Fruit fly (Drosophila melanogaster) whole organism, embryonic: ENCODE results near the gene Spt20.
A peak's percentile ranks its signal among the peaks of the same experiment; 100 is the strongest.

Experiments used
- Asciz ChIP-seq: fragments of 200-800 bp; sonication (Bioruptor generic); optimal IDR thresholded peaks from 2 replicates; lab custom pipeline; 2017; ENCODE audit warnings: missing biosample characterization, mild to moderate bottlenecking, missing genetic modification characterization, missing genetic modification reagents
- Atf6 ChIP-seq: fragments of 200-800 bp; sonication (Bioruptor generic); IDR thresholded peaks from 2 replicates; pipeline ENCODE4 v1.3.6; 2022; ENCODE audit warnings: missing biosample characterization, missing genetic modification characterization
- Awh ChIP-seq: fragments of 200-800 bp; sonication (Bioruptor generic); IDR thresholded peaks from 2 replicates; pipeline ENCODE4, ENCODE4 v1.3.6; 2022; ENCODE audit warnings: missing biosample characterization, missing genetic modification characterization
- BtbVII ChIP-seq: fragments of 200-800 bp; sonication (Bioruptor generic); optimal IDR thresholded peaks from 3 replicates; lab custom pipeline; 2017; ENCODE audit warnings: missing biosample characterization, mild to moderate bottlenecking, missing genetic modification characterization
- CG11093 ChIP-seq: fragments of 200-800 bp; sonication (Bioruptor generic); IDR thresholded peaks from 3 replicates; pipeline ENCODE4 v1.3.6; 2022; ENCODE audit warnings: missing biosample characterization, missing genetic modification characterization
- CG11456 ChIP-seq: fragments of 200-800 bp; sonication (Bioruptor generic); IDR thresholded peaks from 3 replicates; pipeline ENCODE4 v1.3.6; 2022; ENCODE audit warnings: missing biosample characterization, missing genetic modification characterization
- CG12104 ChIP-seq: fragments of 200-800 bp; sonication (Bioruptor generic); optimal IDR thresholded peaks from 3 replicates; lab custom pipeline; 2016; ENCODE audit warnings: missing biosample characterization, missing genetic modification characterization
- CG12155 ChIP-seq: fragments of 200-800 bp; sonication (Bioruptor generic); optimal IDR thresholded peaks from 3 replicates; lab custom pipeline; 2016; ENCODE audit warnings: missing biosample characterization, missing genetic modification characterization
- CG12219 ChIP-seq: fragments of 200-800 bp; sonication (Bioruptor generic); optimal IDR thresholded peaks from 3 replicates; lab custom pipeline; 2018; ENCODE audit warnings: missing biosample characterization, mild to moderate bottlenecking, missing genetic modification characterization
- CG12942 ChIP-seq: fragments of 200-800 bp; sonication (Bioruptor generic); optimal IDR thresholded peaks from 3 replicates; lab custom pipeline; 2016; ENCODE audit warnings: missing biosample characterization, missing genetic modification characterization
- CG14050 ChIP-seq: fragments of 200-800 bp; sonication (Bioruptor generic); IDR thresholded peaks from 3 replicates; pipeline ENCODE4 v1.3.6; 2022; ENCODE audit warnings: missing biosample characterization, missing genetic modification characterization
- CG15073 ChIP-seq: fragments of 200-800 bp; sonication (Bioruptor generic); optimal IDR thresholded peaks from 2 replicates; lab custom pipeline; 2016; ENCODE audit warnings: missing biosample characterization, missing genetic modification characterization
- CG15514 ChIP-seq: fragments of 200-800 bp; sonication (Bioruptor generic); optimal IDR thresholded peaks from 3 replicates; lab custom pipeline; 2017; ENCODE audit warnings: missing biosample characterization, missing genetic modification characterization, mild to moderate bottlenecking, moderate library complexity, missing genetic modification reagents
- CG16815 ChIP-seq: fragments of 200-800 bp; sonication (Bioruptor generic); optimal IDR thresholded peaks from 3 replicates; lab custom pipeline; 2017; ENCODE audit warnings: missing biosample characterization, mild to moderate bottlenecking, missing genetic modification characterization
- CG1792 ChIP-seq: fragments of 200-800 bp; sonication (Bioruptor generic); optimal IDR thresholded peaks from 2 replicates; lab custom pipeline; 2016; ENCODE audit warnings: missing biosample characterization, missing genetic modification characterization
- CG18011 ChIP-seq: fragments of 200-800 bp; sonication (Bioruptor generic); optimal IDR thresholded peaks from 2 replicates; lab custom pipeline; 2017; ENCODE audit warnings: missing biosample characterization, missing genetic modification characterization, mild to moderate bottlenecking, moderate library complexity, missing genotype
- CG30431 ChIP-seq: fragments of 200-800 bp; sonication (Bioruptor generic); optimal IDR thresholded peaks from 2 replicates; lab custom pipeline; 2017; ENCODE audit warnings: missing biosample characterization, missing genetic modification characterization
- CG32767 ChIP-seq: fragments of 200-800 bp; sonication (Bioruptor generic); IDR thresholded peaks from 2 replicates; pipeline ENCODE4 v1.3.6; 2022; ENCODE audit warnings: missing biosample characterization, missing genetic modification characterization
- CG4328 ChIP-seq: fragments of 200-800 bp; sonication (Bioruptor generic); optimal IDR thresholded peaks from 3 replicates; lab custom pipeline; 2017; ENCODE audit warnings: missing biosample characterization, missing genetic modification reagents, missing genetic modification characterization
- CG43689 ChIP-seq: fragments of 200-800 bp; sonication (Bioruptor generic); IDR thresholded peaks from 2 replicates; pipeline ENCODE4 v1.3.6; 2022; ENCODE audit warnings: missing biosample characterization, missing genetic modification characterization
- CG4617 ChIP-seq: fragments of 200-800 bp; sonication (Bioruptor generic); optimal IDR thresholded peaks from 3 replicates; lab custom pipeline; 2016; ENCODE audit warnings: missing biosample characterization, missing genetic modification characterization, borderline replicate concordance
- CG7357 ChIP-seq: fragments of 200-800 bp; sonication (Bioruptor generic); IDR thresholded peaks from 3 replicates; pipeline ENCODE4 v1.3.6; 2022; ENCODE audit warnings: missing biosample characterization, missing genetic modification characterization
- CG8944 ChIP-seq: fragments of 200-800 bp; sonication (Bioruptor generic); optimal IDR thresholded peaks from 3 replicates; lab custom pipeline; 2016; ENCODE audit warnings: missing biosample characterization, missing genetic modification characterization
- CG9932 ChIP-seq: fragments of 200-800 bp; sonication (Bioruptor generic); IDR thresholded peaks from 2 replicates; pipeline ENCODE4 v1.3.6; 2022; ENCODE audit warnings: missing biosample characterization, missing genetic modification characterization
- CrebB ChIP-seq: fragments of 200-800 bp; sonication (Bioruptor generic); optimal IDR thresholded peaks from 3 replicates; lab custom pipeline; 2018; ENCODE audit warnings: missing biosample characterization, mild to moderate bottlenecking, missing genetic modification characterization
- Deaf1 ChIP-seq: fragments of 200-800 bp; optimal IDR thresholded peaks from 3 replicates; lab custom pipeline; 2019; ENCODE audit warnings: missing biosample characterization, mild to moderate bottlenecking, missing genetic modification characterization, moderate library complexity
- Dfd ChIP-seq, 2 experiments: fragments of >200 bp; optimal IDR thresholded peaks; 2 replicates each; lab custom pipeline; 2017; ENCODE audit warnings: missing biosample characterization in 2 of 2, missing genetic modification characterization in 2 of 2
- Dip3 ChIP-seq: fragments of 200-800 bp; sonication (Bioruptor generic); optimal IDR thresholded peaks from 3 replicates; lab custom pipeline; 2016; ENCODE audit warnings: missing biosample characterization, missing genetic modification characterization
- Dp ChIP-seq: fragments of 200-800 bp; sonication (Bioruptor generic); optimal IDR thresholded peaks from 2 replicates; lab custom pipeline; 2018; ENCODE audit warnings: missing biosample characterization, mild to moderate bottlenecking, missing genetic modification characterization, moderate library complexity
- Elba2 ChIP-seq: fragments of 200-800 bp; sonication (Bioruptor generic); optimal IDR thresholded peaks from 3 replicates; lab custom pipeline; 2016; ENCODE audit warnings: missing biosample characterization, missing genetic modification characterization
- Fer3 ChIP-seq: fragments of 200-800 bp; sonication (Bioruptor generic); optimal IDR thresholded peaks from 2 replicates; lab custom pipeline; 2018; ENCODE audit warnings: missing biosample characterization, mild to moderate bottlenecking, missing genetic modification characterization, moderate library complexity
- Gsc ChIP-seq: fragments of 200-800 bp; sonication (Bioruptor generic); IDR thresholded peaks from 2 replicates; pipeline ENCODE4 v1.3.6; 2022; ENCODE audit warnings: missing biosample characterization, missing genetic modification characterization
- Hr3 ChIP-seq: fragments of 200-800 bp; sonication (Bioruptor generic); optimal IDR thresholded peaks from 3 replicates; lab custom pipeline; 2016; ENCODE audit warnings: missing biosample characterization, missing genetic modification characterization
- Hr39 ChIP-seq: fragments of >200 bp; optimal IDR thresholded peaks from 2 replicates; lab custom pipeline; 2017
- Lpt ChIP-seq: fragments of >200 bp; optimal IDR thresholded peaks from 2 replicates; lab custom pipeline; 2018; ENCODE audit warnings: missing biosample characterization, missing genetic modification characterization
- MTF-1 ChIP-seq: fragments of 200-800 bp; sonication (Bioruptor generic); optimal IDR thresholded peaks from 2 replicates; lab custom pipeline; 2018; ENCODE audit warnings: missing biosample characterization, mild to moderate bottlenecking, missing genetic modification characterization, borderline replicate concordance
- Neu2 ChIP-seq: fragments of 200-800 bp; sonication (Bioruptor generic); optimal IDR thresholded peaks from 3 replicates; lab custom pipeline; 2016; ENCODE audit warnings: missing biosample characterization, missing genetic modification characterization, borderline replicate concordance
- Scr ChIP-seq: fragments of 200-800 bp; sonication (Bioruptor generic); IDR thresholded peaks from 2 replicates; pipeline ENCODE4 v1.3.6; 2022; ENCODE audit warnings: missing biosample characterization, missing genetic modification characterization; ENCODE audit not compliant: partially characterized antibody
- Sry-δ ChIP-seq: fragments of 200-800 bp; sonication (Bioruptor generic); optimal IDR thresholded peaks from 2 replicates; lab custom pipeline; 2016; ENCODE audit warnings: missing biosample characterization, missing genetic modification characterization
- Usf ChIP-seq: fragments of 200-800 bp; sonication (Bioruptor generic); optimal IDR thresholded peaks from 2 replicates; lab custom pipeline; 2017; ENCODE audit warnings: missing genotype, missing biosample characterization, missing genetic modification characterization
- al ChIP-seq: fragments of 200-800 bp; sonication (Bioruptor generic); IDR thresholded peaks from 2 replicates; pipeline ENCODE4 v1.3.6; 2022; ENCODE audit warnings: missing biosample characterization, missing genetic modification characterization
- ash1 ChIP-seq: fragments of 200-800 bp; sonication (Bioruptor generic); optimal IDR thresholded peaks from 2 replicates; lab custom pipeline; 2018; ENCODE audit warnings: missing biosample characterization, mild to moderate bottlenecking, missing genetic modification characterization
- bcd ChIP-seq: fragments of 200-800 bp; sonication (Bioruptor generic); optimal IDR thresholded peaks from 2 replicates; lab custom pipeline; 2017; ENCODE audit warnings: missing biosample characterization, mild to moderate bottlenecking, missing genetic modification characterization
- dpn ChIP-seq, 2 experiments: fragments of 200-800 bp; sonication (Bioruptor generic); optimal IDR thresholded peaks; 3 replicates each; lab custom pipeline; 2016; ENCODE audit warnings: missing biosample characterization in 2 of 2, missing genetic modification characterization in 2 of 2
- ems ChIP-seq: fragments of 200-800 bp; sonication (Bioruptor generic); optimal IDR thresholded peaks from 3 replicates; lab custom pipeline; 2016; ENCODE audit warnings: missing biosample characterization, missing genetic modification characterization
- ewg ChIP-seq: fragments of 200-800 bp; sonication (Bioruptor generic); optimal IDR thresholded peaks from 3 replicates; lab custom pipeline; 2017; ENCODE audit warnings: mild to moderate bottlenecking, missing biosample characterization, missing genetic modification reagents, missing genetic modification characterization
- eyg ChIP-seq: fragments of 200-800 bp; sonication (Bioruptor generic); optimal IDR thresholded peaks from 3 replicates; lab custom pipeline; 2016; ENCODE audit warnings: missing biosample characterization, missing genetic modification characterization
- gcm ChIP-seq: fragments of 200-800 bp; sonication (Bioruptor generic); optimal IDR thresholded peaks from 2 replicates; lab custom pipeline; 2019; ENCODE audit warnings: missing biosample characterization, mild to moderate bottlenecking, missing genetic modification characterization, moderate library complexity
- sqz ChIP-seq: fragments of 200-800 bp; sonication (Bioruptor generic); optimal IDR thresholded peaks from 3 replicates; lab custom pipeline; 2018; ENCODE audit warnings: missing biosample characterization, mild to moderate bottlenecking, missing genetic modification characterization
- tio ChIP-seq: fragments of 200-800 bp; sonication (Bioruptor generic); optimal IDR thresholded peaks from 2 replicates; lab custom pipeline; 2017; ENCODE audit warnings: missing biosample characterization, missing genetic modification characterization, inconsistent platforms
- vvl ChIP-seq: fragments of 200-800 bp; sonication (Bioruptor generic); IDR thresholded peaks from 2 replicates; pipeline ENCODE4 v1.3.6; 2022; ENCODE audit warnings: missing biosample characterization, missing genetic modification characterization
- wor ChIP-seq: fragments of 200-800 bp; sonication (Bioruptor generic); IDR thresholded peaks from 2 replicates; pipeline ENCODE4 v1.3.6; 2022; ENCODE audit warnings: missing biosample characterization, missing genetic modification characterization

Gene Spt20

DNA sequence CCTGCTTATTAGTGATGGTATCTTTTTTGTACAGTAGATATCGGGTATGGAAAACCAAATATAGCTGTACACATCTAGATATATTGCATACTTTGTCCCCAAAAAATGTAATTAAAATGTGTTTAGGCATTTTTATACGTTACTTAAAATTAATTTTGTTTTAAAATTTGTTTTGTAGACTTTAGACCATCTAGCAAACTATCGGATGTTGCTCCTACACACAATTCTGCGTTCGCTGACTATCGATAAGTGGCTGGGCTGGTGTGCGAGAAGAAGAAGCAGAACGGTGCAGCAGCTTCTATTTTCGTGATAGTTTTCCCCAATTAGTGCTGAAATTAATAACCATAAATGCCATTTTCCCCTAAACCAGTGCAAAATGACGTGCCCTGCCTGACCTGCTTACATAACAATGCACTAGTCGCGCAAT is 10.6 kb downstream of the Spt20 start, which contains the start of the genes Vps36 and Liprin-beta (continued):
- TF ChIP-seq CG4328 (GFP tag; lab: Kevin White, UChicago) (no peak), CG4617 (GFP tag; lab: Kevin White, UChicago) (peak; percentile 97), tio (GFP tag; lab: Kevin White, UChicago) (no peak), CG14050 (GFP tag; lab: Robert Waterston, UW) (peak; percentile 76), Dip3 (GFP tag; lab: Kevin White, UChicago) (peak; percentile 94), al (GFP tag; lab: Robert Waterston, UW) (peak; percentile 86), CrebB (peak; percentile 48), CG15073 (GFP tag; lab: Kevin White, UChicago) (peak; percentile 26), Elba2 (peak; percentile 90), sqz (GFP tag; lab: Kevin White, UChicago) (no peak), Awh (GFP tag; lab: Robert Waterston, UW) (peak; percentile 68), Sry-δ (GFP tag; lab: Kevin White, UChicago) (peak; percentile 100), ash1 (GFP tag; lab: Kevin White, UChicago) (no peak), CG12155 (GFP tag; lab: Kevin White, UChicago) (peak; percentile 89), Deaf1 (tag; lab: Kevin White, UChicago) (no peak), ems (GFP tag; lab: Kevin White, UChicago) (peak; percentile 77), dpn (GFP tag; optimal IDR thresholded peaks at IDR 0.05; lab: Kevin White, UChicago) (peak; percentile 92 to 94), Asciz (GFP tag; lab: Kevin White, UChicago) (no peak), Dfd (GFP tag; optimal IDR thresholded peaks at IDR 0.05; lab: Kevin White, UChicago) (no peak), CG12219 (GFP tag; lab: Kevin White, UChicago) (no peak), CG18011 (GFP tag; lab: Kevin White, UChicago) (peak; percentile 75), CG16815 (GFP tag; lab: Kevin White, UChicago) (peak; percentile 87), CG43689 (GFP tag; lab: Robert Waterston, UW) (peak; percentile 72), CG7357 (peak; percentile 77; the same call in 1 of the 3 replicates), CG8944 (GFP tag; lab: Kevin White, UChicago) (peak; percentile 94), CG1792 (peak; percentile 81), Hr39 (lab: Kevin White, UChicago) (no peak), CG11456 (GFP tag; lab: Robert Waterston, UW) (peak; percentile 85), CG9932 (GFP tag; lab: Robert Waterston, UW) (peak; percentile 97), Scr (GFP tag; lab: Robert Waterston, UW) (peak; percentile 99), CG11093 (GFP tag; lab: Robert Waterston, UW) (peak; percentile 87), wor (GFP tag; lab: Robert Waterston, UW) (peak; percentile 84), CG12942 (GFP tag; lab: Kevin White, UChicago) (peak; percentile 91), Usf (peak; percentile 77), CG12104 (GFP tag; lab: Kevin White, UChicago) (peak; percentile 61), CG32767 (peak; percentile 80), Hr3 (GFP tag; lab: Kevin White, UChicago) (peak; percentile 91), vvl (GFP tag; lab: Robert Waterston, UW) (peak; percentile 86), Dp (peak; percentile 21), Gsc (peak; percentile 30; the same call in 1 of the 2 replicates), CG30431 (GFP tag; lab: Kevin White, UChicago) (peak; percentile 71), ewg (peak; percentile 65), MTF-1 (GFP tag; lab: Kevin White, UChicago) (no peak), Lpt (GFP tag; lab: Kevin White, UChicago) (no peak), Atf6 (peak; percentile 81), eyg (GFP tag; lab: Kevin White, UChicago) (peak; percentile 78), bcd (peak; percentile 88), BtbVII (GFP tag; lab: Kevin White, UChicago) (no peak), Neu2 (GFP tag; lab: Kevin White, UChicago) (peak; percentile 46), CG15514 (GFP tag; lab: Kevin White, UChicago) (peak; percentile 76), gcm (no peak), Fer3 (tag; lab: Kevin White, UChicago) (peak; percentile 85)
